Fruit fly (Drosophila melanogaster): ENCODE measurements around the gene CG13907.

The CG13907 gene

dm6 chr3L:904364-904763 is 22.6 kb upstream of the CG13907 start (continued):
- TF ChIP-seq Hand (GFP tag; optimal IDR thresholded peaks at IDR 0.05) (no peak), fd102C (GFP tag; optimal IDR thresholded peaks at IDR 0.05) (no peak), CG6854 (GFP tag; optimal IDR thresholded peaks at IDR 0.05) (no peak), CG17829 (tag; optimal IDR thresholded peaks at IDR 0.05) (peak; percentile 75), pfk (GFP tag; optimal IDR thresholded peaks at IDR 0.05) (no peak)

dm6 chr3L:903900-904299 is 22.1 kb upstream of the CG13907 start:
- TF ChIP-seq CG17361 (GFP tag; IDR thresholded peaks at IDR 0.05): no peak
- no peak for TF ChIP-seq CG31441 (GFP tag; IDR thresholded peaks at IDR 0.05)
- TF ChIP-seq Med (GFP tag): peak; percentile 22
- peak; percentile 3 for TF ChIP-seq sd (tag; optimal IDR thresholded peaks at IDR 0.05)
- TF ChIP-seq tup (GFP tag; optimal IDR thresholded peaks at IDR 0.05): no peak
- TF ChIP-seq lmd (GFP tag; IDR thresholded peaks at IDR 0.05): no peak
- no peak for TF ChIP-seq CG8924 (tag; optimal IDR thresholded peaks at IDR 0.05)
- TF ChIP-seq Hey (tag; optimal IDR thresholded peaks at IDR 0.05): peak; percentile 58
- no peak for TF ChIP-seq CG14667 (GFP tag; IDR thresholded peaks at IDR 0.05)
- no peak for TF ChIP-seq lola (GFP tag; optimal IDR thresholded peaks at IDR 0.05)
- no peak for TF ChIP-seq tna (GFP tag; IDR thresholded peaks at IDR 0.05; ENCODE audit: partially characterized antibody)
- TF ChIP-seq abd-A (tag; optimal IDR thresholded peaks at IDR 0.05): peak; percentile 39
- TF ChIP-seq CG6791 (GFP tag; IDR thresholded peaks at IDR 0.05; ENCODE audit: partially characterized antibody): peak; percentile 64; the same call in 1 of the 3 replicates
- TF ChIP-seq CG7963 (GFP tag; IDR thresholded peaks at IDR 0.05; ENCODE audit: partially characterized antibody): 0 out of 3 replicates have a peak, but pooled peaks have one; percentile 25
- no peak for TF ChIP-seq ftz-f1 (GFP tag; optimal IDR thresholded peaks at IDR 0.05)
- TF ChIP-seq CG12104 (GFP tag; optimal IDR thresholded peaks at IDR 0.05): no peak
- TF ChIP-seq onecut (GFP tag; IDR thresholded peaks at IDR 0.05): no peak
- no peak for TF ChIP-seq gsb-n (tag; optimal IDR thresholded peaks at IDR 0.05)
- TF ChIP-seq nerfin-1 (tag; optimal IDR thresholded peaks at IDR 0.05): peak; percentile 99
- peak; percentile 47; the same call in 1 of the 3 replicates for TF ChIP-seq Opbp (GFP tag; IDR thresholded peaks at IDR 0.05; ENCODE audit: partially characterized antibody)
- no peak for TF ChIP-seq CG7271 (tag; optimal IDR thresholded peaks at IDR 0.05)
- no peak for TF ChIP-seq CG12155 (GFP tag; optimal IDR thresholded peaks at IDR 0.05)
- no peak for TF ChIP-seq B-H2 (GFP tag; optimal IDR thresholded peaks at IDR 0.05)
- TF ChIP-seq bbx (GFP tag; IDR thresholded peaks at IDR 0.05; ENCODE audit: partially characterized antibody): peak; percentile 68
- no peak for TF ChIP-seq CG7556 (GFP tag; optimal IDR thresholded peaks at IDR 0.05)

- TF ChIP-seq sug (tag; optimal IDR thresholded peaks at IDR 0.05): no peak
- no peak for TF ChIP-seq jumu (GFP tag; optimal IDR thresholded peaks at IDR 0.05)
- TF ChIP-seq tgo (GFP tag; IDR thresholded peaks at IDR 0.05): no peak
- TF ChIP-seq Med (GFP tag): no peak
- no peak for TF ChIP-seq Hey (tag; optimal IDR thresholded peaks at IDR 0.05)
- no peak for TF ChIP-seq CG4617 (GFP tag; optimal IDR thresholded peaks at IDR 0.05; ENCODE audit: borderline replicate concordance)
- no peak for TF ChIP-seq CG3847 (GFP tag; IDR thresholded peaks at IDR 0.05)
- TF ChIP-seq Lpt (GFP tag; optimal IDR thresholded peaks at IDR 0.05): no peak
- TF ChIP-seq vvl (GFP tag; IDR thresholded peaks at IDR 0.05): no peak
- no peak for TF ChIP-seq gsb-n (tag; optimal IDR thresholded peaks at IDR 0.05)
- TF ChIP-seq tna (GFP tag; IDR thresholded peaks at IDR 0.05; ENCODE audit: partially characterized antibody): no peak
- TF ChIP-seq Drgx (GFP tag; IDR thresholded peaks at IDR 0.05): no peak
Measured at dm6 chr3L:902598-902997, 20.8 kb upstream of the CG13907 start, which contains the start of gene mat. Gene mat (plus strand): TSS chr3L:902898.
